Fruit fly (Drosophila melanogaster) whole organism, pupa: ENCODE data around the gene Nasp.
A peak's percentile ranks its signal among the peaks of the same experiment; 100 is the strongest.

Source experiments
- CG10348 ChIP-seq: fragments of 200-800 bp; sonication (Bioruptor generic); IDR thresholded peaks from 2 replicates; pipeline ENCODE4 v1.3.6; 2022; ENCODE audit warnings: missing biosample characterization, missing genetic modification characterization
- CG12605 ChIP-seq: fragments of 200-800 bp; sonication (Bioruptor generic); IDR thresholded peaks from 2 replicates; pipeline ENCODE4 v1.3.6; 2022; ENCODE audit warnings: missing biosample characterization, missing genetic modification characterization
- CG13204 ChIP-seq: fragments of 200-800 bp; sonication (Bioruptor generic); optimal IDR thresholded peaks from 2 replicates; lab custom pipeline; 2018; ENCODE audit warnings: missing biosample characterization, mild to moderate bottlenecking, missing genetic modification characterization, moderate library complexity
- CG14655 ChIP-seq: fragments of 200-800 bp; sonication (Bioruptor generic); optimal IDR thresholded peaks from 3 replicates; lab custom pipeline; 2017; ENCODE audit warnings: mild to moderate bottlenecking, missing biosample characterization, missing genetic modification reagents, missing genetic modification characterization
- CG15710 ChIP-seq: fragments of 200-800 bp; sonication (Bioruptor generic); optimal IDR thresholded peaks from 2 replicates; lab custom pipeline; 2018; ENCODE audit warnings: missing biosample characterization, mild to moderate bottlenecking, missing genetic modification characterization, moderate library complexity
- CG17806 ChIP-seq: fragments of 200-800 bp; sonication (Bioruptor generic); optimal IDR thresholded peaks from 2 replicates; lab custom pipeline; 2018; ENCODE audit warnings: missing biosample characterization, mild to moderate bottlenecking, missing genetic modification characterization, moderate library complexity
- CG32121 ChIP-seq: fragments of 200-800 bp; sonication (Bioruptor generic); IDR thresholded peaks from 2 replicates; pipeline ENCODE4 v1.3.6; 2022; ENCODE audit warnings: missing biosample characterization, missing genetic modification characterization
- CG34367 ChIP-seq: fragments of 200-800 bp; sonication (Bioruptor generic); optimal IDR thresholded peaks from 2 replicates; lab custom pipeline; 2018; ENCODE audit warnings: missing biosample characterization, mild to moderate bottlenecking, missing genetic modification characterization
- CG4496 ChIP-seq: fragments of 200-800 bp; sonication (Bioruptor generic); IDR thresholded peaks from 3 replicates; pipeline ENCODE4 v1.3.6; 2022; ENCODE audit warnings: missing biosample characterization, missing genetic modification characterization
- CG8159 ChIP-seq: fragments of 200-800 bp; sonication (Bioruptor generic); optimal IDR thresholded peaks from 3 replicates; lab custom pipeline; 2018; ENCODE audit warnings: missing biosample characterization, mild to moderate bottlenecking, missing genetic modification characterization, moderate library complexity
- CG8301 ChIP-seq: fragments of 200-800 bp; sonication (Bioruptor generic); optimal IDR thresholded peaks from 2 replicates; lab custom pipeline; 2018; ENCODE audit warnings: missing biosample characterization, mild to moderate bottlenecking, missing genetic modification characterization
- CG9948 ChIP-seq: fragments of 200-800 bp; sonication (Bioruptor generic); optimal IDR thresholded peaks from 2 replicates; lab custom pipeline; 2018; ENCODE audit warnings: missing biosample characterization, mild to moderate bottlenecking, missing genetic modification characterization, moderate library complexity
- D1 ChIP-seq: fragments of 200-800 bp; sonication (Bioruptor generic); optimal IDR thresholded peaks from 2 replicates; lab custom pipeline; 2018; ENCODE audit warnings: missing biosample characterization, mild to moderate bottlenecking, missing genetic modification characterization, moderate library complexity
- EcR ChIP-seq: fragments of 200-800 bp; sonication (Bioruptor generic); optimal IDR thresholded peaks from 3 replicates; lab custom pipeline; 2019; ENCODE audit warnings: missing biosample characterization, missing genetic modification characterization, mild to moderate bottlenecking, moderate library complexity, missing genetic modification reagents
- Ets98B ChIP-seq: fragments of 200-800 bp; sonication (Bioruptor generic); IDR thresholded peaks from 2 replicates; pipeline ENCODE4 v1.3.6; 2022; ENCODE audit warnings: missing biosample characterization, missing genetic modification characterization
- Pif1A ChIP-seq: fragments of 200-800 bp; sonication (Bioruptor generic); optimal IDR thresholded peaks from 3 replicates; lab custom pipeline; 2016; ENCODE audit warnings: missing biosample characterization, missing genetic modification characterization
- Pif1B ChIP-seq: fragments of 200-800 bp; sonication (Bioruptor generic); optimal IDR thresholded peaks from 3 replicates; lab custom pipeline; 2016; ENCODE audit warnings: missing biosample characterization, missing genetic modification characterization
- Snoo ChIP-seq: fragments of 200-800 bp; sonication (Bioruptor generic); optimal IDR thresholded peaks from 3 replicates; lab custom pipeline; 2017; ENCODE audit warnings: missing biosample characterization, mild to moderate bottlenecking, missing genetic modification characterization, inconsistent platforms
- fd96Ca ChIP-seq: fragments of 200-800 bp; sonication (Bioruptor generic); IDR thresholded peaks from 3 replicates; pipeline ENCODE4 v1.3.6; 2022; ENCODE audit warnings: missing biosample characterization, missing genetic modification characterization
- gl ChIP-seq: fragments of 200-800 bp; sonication (Bioruptor generic); optimal IDR thresholded peaks from 2 replicates; lab custom pipeline; 2018; ENCODE audit warnings: missing biosample characterization, mild to moderate bottlenecking, missing genetic modification characterization
- rn ChIP-seq: fragments of 200-800 bp; sonication (Bioruptor generic); IDR thresholded peaks from 2 replicates; pipeline ENCODE4 v1.3.6; 2022; ENCODE audit warnings: missing biosample characterization, missing genetic modification characterization

Nasp gene

dm6 chr3R:8784788-8785187 lies 37.2 kb downstream of the Nasp start:
- TF ChIP-seq rn (GFP tag; lab: Robert Waterston, UW) (peak; percentile 47; the same call in 1 of the 2 replicates), D1 (no peak), CG32121 (GFP tag; lab: Robert Waterston, UW) (peak; percentile 80), CG10348 (GFP tag; lab: Robert Waterston, UW) (peak; percentile 10; the same call in 1 of the 2 replicates), CG4496 (GFP tag; lab: Robert Waterston, UW) (peak; percentile 85), Snoo (tag; lab: Kevin White, UChicago) (no peak), Ets98B (peak; percentile 73), fd96Ca (GFP tag; lab: Robert Waterston, UW) (peak; percentile 62; the same call in 2 of the 3 replicates), CG12605 (GFP tag; lab: Robert Waterston, UW) (0 out of 2 replicates have a peak, but pooled peaks have one; percentile 24), EcR (GFP tag; lab: Kevin White, UChicago) (no peak)

- TF ChIP-seq CG13204 (GFP tag; lab: Kevin White, UChicago) (no peak), EcR (GFP tag; lab: Kevin White, UChicago) (peak; percentile 82), CG9948 (tag; lab: Kevin White, UChicago) (no peak), Pif1A (GFP tag; lab: Kevin White, UChicago) (no peak), Ets98B (no peak; the same call in 1 of the 2 replicates), CG14655 (no peak), rn (GFP tag; lab: Robert Waterston, UW) (no peak), fd96Ca (GFP tag; lab: Robert Waterston, UW) (no peak), CG15710 (no peak), CG12605 (GFP tag; lab: Robert Waterston, UW) (no peak), CG4496 (GFP tag; lab: Robert Waterston, UW) (0 out of 3 replicates have a peak, but pooled peaks have one; percentile 23), Pif1B (no peak), CG8301 (tag; lab: Kevin White, UChicago) (no peak)
Measured at dm6 chr3R:8785451-8785850, 37.9 kb downstream of the Nasp start.

- TF ChIP-seq Pif1B (no peak), CG14655 (peak; percentile 75), rn (GFP tag; lab: Robert Waterston, UW) (no peak), gl (tag; lab: Kevin White, UChicago) (peak; percentile 8), fd96Ca (GFP tag; lab: Robert Waterston, UW) (no peak)
Measured at dm6 chr3R:8787538-8788282, 40.1 kb downstream of the Nasp start.

- TF ChIP-seq CG32121 (GFP tag; lab: Robert Waterston, UW) (peak; percentile 90), CG8159 (tag; lab: Kevin White, UChicago) (peak; percentile 82), CG12605 (GFP tag; lab: Robert Waterston, UW) (peak; percentile 91), CG34367 (tag; lab: Kevin White, UChicago) (peak; percentile 76), Ets98B (peak; percentile 95), CG4496 (GFP tag; lab: Robert Waterston, UW) (peak; percentile 96), CG17806 (tag; lab: Kevin White, UChicago) (peak; percentile 77), CG14655 (peak; percentile 89), Pif1B (peak; percentile 98), EcR (GFP tag; lab: Kevin White, UChicago) (no peak), CG15710 (peak; percentile 78), CG13204 (GFP tag; lab: Kevin White, UChicago) (no peak), Pif1A (GFP tag; lab: Kevin White, UChicago) (peak; percentile 97), rn (GFP tag; lab: Robert Waterston, UW) (peak; percentile 87), CG10348 (GFP tag; lab: Robert Waterston, UW) (no peak), CG9948 (tag; lab: Kevin White, UChicago) (peak; percentile 82), Snoo (tag; lab: Kevin White, UChicago) (peak; percentile 27), gl (tag; lab: Kevin White, UChicago) (peak; percentile 41), fd96Ca (GFP tag; lab: Robert Waterston, UW) (peak; percentile 94), D1 (no peak), CG8301 (tag; lab: Kevin White, UChicago) (peak; percentile 82)
Measured at dm6 chr3R:8788722-8789400, 41.3 kb downstream of the Nasp start.

DNA sequence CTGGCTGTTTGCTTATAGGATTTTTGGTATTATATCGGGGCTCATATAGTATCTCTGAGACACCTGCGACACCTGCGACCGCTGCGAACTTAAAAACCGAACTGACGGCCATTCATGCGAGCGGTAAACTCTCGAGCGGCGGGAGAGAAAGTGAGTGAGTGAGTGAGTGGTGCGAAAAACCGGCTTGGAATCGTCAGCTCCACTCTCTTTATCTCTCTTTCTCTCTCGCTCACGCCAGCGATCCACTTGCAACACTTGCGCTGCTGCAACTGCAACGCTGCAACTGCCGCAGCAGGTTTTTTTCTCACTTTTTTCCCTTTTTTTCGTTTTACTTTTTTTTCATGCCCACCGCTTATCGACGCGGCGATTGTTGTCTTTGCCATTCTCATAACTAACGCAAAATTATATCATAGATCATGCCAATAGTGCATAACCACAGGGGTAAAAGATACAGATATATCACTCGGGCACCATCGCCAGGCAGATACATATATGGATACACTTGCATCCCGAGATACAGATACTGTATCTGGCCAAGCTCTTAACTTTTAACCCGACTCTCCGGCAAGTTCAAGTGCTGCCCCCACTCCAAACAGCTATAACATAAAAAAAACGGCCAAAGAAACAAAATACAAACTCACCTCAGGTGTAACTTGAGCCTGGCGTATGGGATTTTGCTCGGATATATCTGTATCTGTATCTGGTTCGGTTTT lies 45.0 kb downstream of the Nasp start:
- TF ChIP-seq CG9948 (tag; lab: Kevin White, UChicago) (peak; percentile 17), CG34367 (tag; lab: Kevin White, UChicago) (peak; percentile 52), rn (GFP tag; lab: Robert Waterston, UW) (no peak), Pif1A (GFP tag; lab: Kevin White, UChicago) (peak; percentile 73), EcR (GFP tag; lab: Kevin White, UChicago) (peak; percentile 48), Pif1B (peak; percentile 82), Ets98B (peak; percentile 63), Snoo (tag; lab: Kevin White, UChicago) (no peak), D1 (no peak), CG8301 (tag; lab: Kevin White, UChicago) (peak; percentile 55), CG12605 (GFP tag; lab: Robert Waterston, UW) (peak; percentile 83), CG14655 (peak; percentile 69), gl (tag; lab: Kevin White, UChicago) (peak; percentile 79), CG4496 (GFP tag; lab: Robert Waterston, UW) (peak; percentile 65), fd96Ca (GFP tag; lab: Robert Waterston, UW) (0 out of 3 replicates have a peak, but pooled peaks have one; percentile 52), CG15710 (peak; percentile 34), CG13204 (GFP tag; lab: Kevin White, UChicago) (peak; percentile 95), CG10348 (GFP tag; lab: Robert Waterston, UW) (no peak), CG17806 (tag; lab: Kevin White, UChicago) (peak; percentile 31), CG32121 (GFP tag; lab: Robert Waterston, UW) (no peak), CG8159 (tag; lab: Kevin White, UChicago) (peak; percentile 50)
